Worm (Caenorhabditis elegans): ENCODE results near the gene ZK287.1.

ZK287.1 gene

DNA sequence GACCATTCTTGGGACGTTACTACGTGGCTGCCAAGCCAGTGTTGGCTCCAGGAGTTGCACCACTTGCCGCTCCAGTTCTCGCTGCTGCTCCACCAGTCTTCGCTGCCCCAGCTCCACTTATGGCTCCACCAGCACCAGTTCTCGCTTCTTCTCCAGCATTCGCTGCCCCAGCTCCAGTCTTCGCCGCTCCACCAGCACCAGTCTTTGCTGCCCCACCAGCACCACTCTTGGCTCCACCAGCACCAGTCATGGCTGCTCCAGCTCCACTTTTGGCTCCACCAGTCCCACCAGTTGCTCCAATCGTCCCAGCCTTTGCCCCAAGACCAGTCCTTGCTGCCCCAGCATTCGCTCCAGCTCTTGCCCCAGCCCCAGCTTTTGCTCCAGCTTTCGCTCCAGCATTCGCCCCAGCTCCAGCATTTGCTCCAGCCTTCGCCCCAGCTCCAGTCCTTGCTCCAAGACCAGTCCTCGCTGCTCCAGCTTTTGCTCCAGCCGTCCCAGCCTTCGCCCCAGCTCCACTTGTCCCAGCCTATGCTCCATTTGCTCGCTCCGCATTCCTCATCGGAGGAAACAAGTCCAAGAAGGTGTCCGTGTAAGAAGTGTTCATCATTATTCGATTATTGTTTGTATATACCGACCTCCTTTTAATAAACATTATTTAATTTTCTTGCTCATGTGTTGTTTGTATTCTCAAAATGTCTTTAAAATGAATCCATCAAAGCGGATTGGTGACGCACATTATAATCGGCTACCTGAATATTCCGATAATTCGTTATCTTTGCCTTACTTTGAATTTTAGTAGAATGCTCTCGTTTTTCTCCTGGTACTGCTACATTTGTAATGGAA, 40.7 kb upstream of the ZK287.1 start, which contains the start of gene T06E4.7:
Gene T06E4.7, plus strand, starts transcription at position 793 of the 843 bp plus-strand sequence.
- TF ChIP-seq scrt-1 (GFP tag; IDR thresholded peaks at IDR 0.05) (no peak), hmbx-1 (tag; optimal IDR thresholded peaks at IDR 0.05) (no peak), F13C5.2 (tag; optimal IDR thresholded peaks at IDR 0.05) (no peak), ets-7 (tag; optimal IDR thresholded peaks at IDR 0.05) (no peak), tra-4 (tag; optimal IDR thresholded peaks at IDR 0.05) (no peak), pes-1 (GFP tag; IDR thresholded peaks at IDR 0.05) (no peak), tbx-37 (GFP tag; conservative IDR thresholded peaks at IDR 0.05) (no peak), ceh-13 (GFP tag; optimal IDR thresholded peaks at IDR 0.05) (no peak), sea-1 (GFP tag; conservative IDR thresholded peaks at IDR 0.05) (no peak), hmg-4 (GFP tag; optimal IDR thresholded peaks at IDR 0.05) (no peak), tbx-11 (GFP tag; IDR thresholded peaks at IDR 0.05) (no peak)

- TF ChIP-seq pes-1 (GFP tag; IDR thresholded peaks at IDR 0.05) (no peak), tbx-11 (GFP tag; IDR thresholded peaks at IDR 0.05) (no peak), ets-7 (tag; optimal IDR thresholded peaks at IDR 0.05) (no peak), hmg-4 (GFP tag; optimal IDR thresholded peaks at IDR 0.05) (peak; percentile 5)
Observed at ce11 chrV:9628603-9629002, 37.9 kb upstream of the ZK287.1 start.

DNA sequence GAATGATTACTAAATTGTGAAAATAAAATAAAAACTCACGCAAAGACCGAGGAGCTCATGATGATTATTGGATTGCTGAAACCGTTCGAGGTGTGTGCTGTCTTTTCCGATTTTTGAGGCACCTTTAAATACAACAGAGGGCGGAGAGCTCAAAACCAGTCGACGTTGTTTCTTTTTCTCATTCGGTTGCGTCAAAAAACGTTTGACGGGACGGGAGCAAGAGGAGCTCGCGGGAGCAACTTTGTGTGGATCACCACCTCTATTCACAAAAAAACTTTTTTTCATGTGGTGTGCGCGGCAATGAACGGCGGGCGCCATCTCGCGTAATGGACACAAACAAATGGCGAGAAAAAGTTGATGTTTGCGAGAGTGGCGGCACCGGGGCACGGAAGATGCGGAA, 37.4 kb upstream of the ZK287.1 start, which contains the start of gene idpc-3:
Gene idpc-3, minus strand, starts transcription at position 101 of the 400 bp plus-strand sequence.
- TF ChIP-seq ama-1 (optimal IDR thresholded peaks at IDR 0.05), result no peak
- no peak for TF ChIP-seq B0310.2 (tag; optimal IDR thresholded peaks at IDR 0.05)

ce11 chrV:9629643-9630042, 36.9 kb upstream of the ZK287.1 start, which contains the start of gene col-146:
TSS of gene col-146 (plus strand) at chrV:9629943.
- TF ChIP-seq ceh-36 (tag; optimal IDR thresholded peaks at IDR 0.05), result no peak
- TF ChIP-seq flt-1 (GFP tag; IDR thresholded peaks at IDR 0.05), result no peak
- TF ChIP-seq hmg-4 (GFP tag; optimal IDR thresholded peaks at IDR 0.05), result no peak
- TF ChIP-seq ama-1 (optimal IDR thresholded peaks at IDR 0.05), result no peak
- no peak for TF ChIP-seq B0310.2 (tag; optimal IDR thresholded peaks at IDR 0.05)
- no peak for TF ChIP-seq ets-7 (tag; optimal IDR thresholded peaks at IDR 0.05)
- no peak for TF ChIP-seq hnd-1 (tag; optimal IDR thresholded peaks at IDR 0.05)
- no peak for TF ChIP-seq hmbx-1 (tag; optimal IDR thresholded peaks at IDR 0.05)
- TF ChIP-seq aly-1 (tag; optimal IDR thresholded peaks at IDR 0.05), result no peak

DNA sequence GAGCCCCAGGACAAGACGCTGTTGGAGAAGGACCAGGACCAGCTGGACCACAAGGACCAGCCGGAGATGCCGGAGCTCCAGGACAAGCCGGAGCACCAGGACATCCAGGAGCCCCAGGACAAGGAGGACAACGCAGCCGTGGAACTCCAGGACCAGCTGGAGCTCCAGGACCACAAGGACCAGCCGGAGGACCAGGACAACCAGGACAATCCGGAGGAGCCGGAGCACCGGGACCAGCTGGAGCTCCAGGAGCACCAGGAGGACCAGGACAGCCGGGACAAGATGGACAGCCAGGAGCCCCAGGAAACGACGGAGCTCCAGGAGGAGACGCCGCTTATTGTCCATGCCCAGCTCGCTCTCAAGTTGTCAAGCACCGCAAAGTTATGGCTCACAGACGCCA, 36.0 kb upstream of the ZK287.1 start:
- TF ChIP-seq F13C5.2 (tag; optimal IDR thresholded peaks at IDR 0.05) (no peak), hnd-1 (tag; optimal IDR thresholded peaks at IDR 0.05) (no peak), pes-1 (GFP tag; IDR thresholded peaks at IDR 0.05) (no peak), ets-7 (tag; optimal IDR thresholded peaks at IDR 0.05) (no peak), B0310.2 (tag; optimal IDR thresholded peaks at IDR 0.05) (no peak), tbx-11 (GFP tag; IDR thresholded peaks at IDR 0.05) (no peak), ceh-13 (GFP tag; optimal IDR thresholded peaks at IDR 0.05) (no peak), ama-1 (optimal IDR thresholded peaks at IDR 0.05) (no peak), scrt-1 (GFP tag; IDR thresholded peaks at IDR 0.05) (no peak), ceh-36 (tag; optimal IDR thresholded peaks at IDR 0.05) (no peak), tbx-37 (GFP tag; conservative IDR thresholded peaks at IDR 0.05) (no peak), flt-1 (GFP tag; IDR thresholded peaks at IDR 0.05) (no peak), aly-1 (tag; optimal IDR thresholded peaks at IDR 0.05) (no peak)

- TF ChIP-seq hnd-1 (tag; optimal IDR thresholded peaks at IDR 0.05) (no peak), hmbx-1 (tag; optimal IDR thresholded peaks at IDR 0.05) (no peak), B0310.2 (tag; optimal IDR thresholded peaks at IDR 0.05) (no peak), ama-1 (optimal IDR thresholded peaks at IDR 0.05) (no peak), pes-1 (GFP tag; IDR thresholded peaks at IDR 0.05) (no peak), hmg-4 (GFP tag; optimal IDR thresholded peaks at IDR 0.05) (no peak), tbx-11 (GFP tag; IDR thresholded peaks at IDR 0.05) (no peak), ceh-13 (GFP tag; optimal IDR thresholded peaks at IDR 0.05) (no peak), tra-4 (tag; optimal IDR thresholded peaks at IDR 0.05) (no peak)
Observed at ce11 chrV:9630944-9631343, 35.5 kb upstream of the ZK287.1 start, which contains the start of gene T06E4.5. TSS of gene T06E4.5 (plus strand) at chrV:9631244.

DNA sequence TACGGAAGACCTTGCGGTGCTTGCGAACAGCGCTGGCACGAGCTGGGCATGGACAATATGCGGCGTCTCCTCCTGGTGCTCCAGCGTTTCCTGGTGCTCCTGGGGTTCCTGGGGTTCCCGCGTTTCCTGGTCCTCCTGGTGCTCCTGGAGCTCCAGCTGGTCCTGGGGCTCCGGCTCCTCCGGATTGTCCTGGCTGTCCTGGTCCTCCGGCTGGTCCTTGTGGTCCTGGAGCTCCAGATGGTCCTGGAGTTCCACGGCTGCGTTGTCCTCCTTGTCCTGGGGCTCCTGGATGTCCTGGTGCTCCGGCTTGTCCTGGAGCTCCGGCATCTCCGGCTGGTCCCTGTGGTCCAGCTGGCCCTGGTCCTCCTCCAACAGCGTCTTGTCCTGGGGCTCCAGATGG, 34.1 kb upstream of the ZK287.1 start:
- TF ChIP-seq ceh-36 (tag; optimal IDR thresholded peaks at IDR 0.05), result no peak
- TF ChIP-seq tbx-37 (GFP tag; conservative IDR thresholded peaks at IDR 0.05), result no peak
- TF ChIP-seq B0310.2 (tag; optimal IDR thresholded peaks at IDR 0.05), result no peak
- TF ChIP-seq hnd-1 (tag; optimal IDR thresholded peaks at IDR 0.05), result no peak
- no peak for TF ChIP-seq tra-4 (tag; optimal IDR thresholded peaks at IDR 0.05)
- no peak for TF ChIP-seq scrt-1 (GFP tag; IDR thresholded peaks at IDR 0.05)
- no peak for TF ChIP-seq sea-1 (GFP tag; conservative IDR thresholded peaks at IDR 0.05)
- no peak for TF ChIP-seq pes-1 (GFP tag; IDR thresholded peaks at IDR 0.05)
- no peak for TF ChIP-seq F13C5.2 (tag; optimal IDR thresholded peaks at IDR 0.05)
- TF ChIP-seq flt-1 (GFP tag; IDR thresholded peaks at IDR 0.05), result no peak
- TF ChIP-seq aly-1 (tag; optimal IDR thresholded peaks at IDR 0.05), result no peak
- TF ChIP-seq ceh-13 (GFP tag; optimal IDR thresholded peaks at IDR 0.05), result no peak
- no peak for TF ChIP-seq hmg-4 (GFP tag; optimal IDR thresholded peaks at IDR 0.05)
- TF ChIP-seq tbx-11 (GFP tag; IDR thresholded peaks at IDR 0.05), result no peak
- TF ChIP-seq ama-1 (optimal IDR thresholded peaks at IDR 0.05), result no peak
- TF ChIP-seq hmbx-1 (tag; optimal IDR thresholded peaks at IDR 0.05), result no peak
- no peak for TF ChIP-seq ets-7 (tag; optimal IDR thresholded peaks at IDR 0.05)

DNA sequence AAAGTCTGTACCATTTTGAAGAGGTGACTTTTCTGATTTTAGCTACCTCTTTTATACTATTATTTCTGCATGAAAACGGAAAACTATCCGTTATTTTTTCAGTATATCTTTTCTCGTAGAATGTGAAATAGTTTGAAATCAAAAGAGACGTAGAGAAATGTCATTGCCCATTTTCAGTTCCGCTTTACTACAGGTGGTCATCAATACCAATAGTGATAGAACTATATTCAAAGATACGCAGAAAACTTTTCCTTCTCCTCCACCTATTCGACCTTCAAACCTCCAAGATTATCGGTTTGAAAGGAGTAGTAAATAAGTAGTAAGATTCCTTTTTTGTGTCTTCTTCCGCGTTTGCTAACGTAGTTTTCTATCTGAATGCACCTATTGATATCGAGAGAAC, 33.2 kb upstream of the ZK287.1 start, which contains the start of gene col-147:
Gene col-147, minus strand, starts transcription at position 26 of the 400 bp plus-strand sequence.
- TF ChIP-seq scrt-1 (GFP tag; IDR thresholded peaks at IDR 0.05) (no peak), hnd-1 (tag; optimal IDR thresholded peaks at IDR 0.05) (no peak), tbx-11 (GFP tag; IDR thresholded peaks at IDR 0.05) (no peak), flt-1 (GFP tag; IDR thresholded peaks at IDR 0.05) (no peak), sea-1 (GFP tag; conservative IDR thresholded peaks at IDR 0.05) (no peak), ets-7 (tag; optimal IDR thresholded peaks at IDR 0.05) (no peak), tra-4 (tag; optimal IDR thresholded peaks at IDR 0.05) (no peak), ama-1 (optimal IDR thresholded peaks at IDR 0.05) (no peak), pes-1 (GFP tag; IDR thresholded peaks at IDR 0.05) (no peak), B0310.2 (tag; optimal IDR thresholded peaks at IDR 0.05) (no peak), hmbx-1 (tag; optimal IDR thresholded peaks at IDR 0.05) (no peak), ceh-36 (tag; optimal IDR thresholded peaks at IDR 0.05) (no peak), tbx-37 (GFP tag; conservative IDR thresholded peaks at IDR 0.05) (no peak), F13C5.2 (tag; optimal IDR thresholded peaks at IDR 0.05) (no peak)
